Worm (Caenorhabditis elegans): ENCODE results near the gene ugt-22.

ugt-22 gene

ce11 chrIV:13679495-13679894, 40.4 kb downstream of the ugt-22 start:
- TF ChIP-seq nfya-1 (tag; optimal IDR thresholded peaks at IDR 0.05) (peak; percentile 77), npax-4 (tag; optimal IDR thresholded peaks at IDR 0.05) (no peak)

ce11 chrIV:13682733-13683132, 43.7 kb downstream of the ugt-22 start:
- no peak for TF ChIP-seq madf-2 (tag; optimal IDR thresholded peaks at IDR 0.05)
- TF ChIP-seq unc-55 (GFP tag; optimal IDR thresholded peaks at IDR 0.05) = peak; percentile 86
- no peak for TF ChIP-seq pros-1 (tag; optimal IDR thresholded peaks at IDR 0.05)
- TF ChIP-seq nfya-1 (tag; optimal IDR thresholded peaks at IDR 0.05) = no peak
- TF ChIP-seq unc-86 (tag; optimal IDR thresholded peaks at IDR 0.05) = no peak
- no peak for TF ChIP-seq ceh-14 (tag; optimal IDR thresholded peaks at IDR 0.05)
- no peak for TF ChIP-seq ceh-31 (tag; optimal IDR thresholded peaks at IDR 0.05)
- no peak for TF ChIP-seq K02D7.2 (tag; optimal IDR thresholded peaks at IDR 0.05)
- TF ChIP-seq nhr-232 (tag; optimal IDR thresholded peaks at IDR 0.05) = no peak
- no peak for TF ChIP-seq ttx-3 (tag; optimal IDR thresholded peaks at IDR 0.05)
- no peak for TF ChIP-seq ceh-24 (tag; optimal IDR thresholded peaks at IDR 0.05)
- no peak for TF ChIP-seq tbx-2 (tag; optimal IDR thresholded peaks at IDR 0.05)
- TF ChIP-seq hlh-15 (tag; optimal IDR thresholded peaks at IDR 0.05) = no peak
- TF ChIP-seq elt-2 (tag; optimal IDR thresholded peaks at IDR 0.05) = peak; percentile 52
- no peak for TF ChIP-seq fkh-6 (tag; optimal IDR thresholded peaks at IDR 0.05)
- TF ChIP-seq hlh-6 (tag; optimal IDR thresholded peaks at IDR 0.05) = no peak

ce11 chrIV:13684827-13685226, 45.8 kb downstream of the ugt-22 start:
- no peak for TF ChIP-seq syd-9 (tag; optimal IDR thresholded peaks at IDR 0.05)
- TF ChIP-seq gmeb-2 (tag; optimal IDR thresholded peaks at IDR 0.05) = no peak
- no peak for TF ChIP-seq lin-11 (tag; optimal IDR thresholded peaks at IDR 0.05)
- no peak for TF ChIP-seq hlh-13 (GFP tag; optimal IDR thresholded peaks at IDR 0.05)
- no peak for TF ChIP-seq unc-55 (GFP tag; optimal IDR thresholded peaks at IDR 0.05)
- TF ChIP-seq ztf-16 (tag; optimal IDR thresholded peaks at IDR 0.05) = no peak
- no peak for TF ChIP-seq unc-42 (tag; optimal IDR thresholded peaks at IDR 0.05)
- no peak for TF ChIP-seq mec-3 (tag; optimal IDR thresholded peaks at IDR 0.05; ENCODE audit: borderline replicate concordance)
- no peak for TF ChIP-seq C38D4.7 (GFP tag; optimal IDR thresholded peaks at IDR 0.05)
- TF ChIP-seq ttx-3 (tag; optimal IDR thresholded peaks at IDR 0.05) = no peak
- no peak for TF ChIP-seq unc-86 (tag; optimal IDR thresholded peaks at IDR 0.05)
- TF ChIP-seq zip-5 (tag; optimal IDR thresholded peaks at IDR 0.05) = no peak
- no peak for TF ChIP-seq nhr-232 (tag; optimal IDR thresholded peaks at IDR 0.05)

ce11 chrIV:13686965-13687425, 47.9 kb downstream of the ugt-22 start, which contains the start of gene nyn-1:
Gene nyn-1, minus strand, starts transcription at chrIV:13687015.
- no peak for TF ChIP-seq pros-1 (tag; optimal IDR thresholded peaks at IDR 0.05)
- no peak for TF ChIP-seq elt-2 (tag; optimal IDR thresholded peaks at IDR 0.05)
- TF ChIP-seq ttx-3 (tag; optimal IDR thresholded peaks at IDR 0.05) = no peak
- TF ChIP-seq hlh-6 (tag; optimal IDR thresholded peaks at IDR 0.05) = no peak
- TF ChIP-seq pag-3 (tag; optimal IDR thresholded peaks at IDR 0.05; ENCODE audit: borderline replicate concordance) = no peak
- no peak for TF ChIP-seq dmd-4 (tag; optimal IDR thresholded peaks at IDR 0.05; ENCODE audit: borderline replicate concordance)
- no peak for TF ChIP-seq unc-3 (GFP tag; conservative IDR thresholded peaks at IDR 0.05)
- TF ChIP-seq unc-3 (tag; optimal IDR thresholded peaks at IDR 0.05) = no peak
- no peak for TF ChIP-seq ceh-18 (tag; optimal IDR thresholded peaks at IDR 0.05)
- no peak for TF ChIP-seq ets-4 (tag; optimal IDR thresholded peaks at IDR 0.05)
- TF ChIP-seq unc-86 (tag; optimal IDR thresholded peaks at IDR 0.05) = no peak

- TF ChIP-seq elt-4 (tag; optimal IDR thresholded peaks at IDR 0.05) (no peak), ceh-9 (tag; optimal IDR thresholded peaks at IDR 0.05) (no peak), hlh-6 (tag; optimal IDR thresholded peaks at IDR 0.05) (no peak), ceh-6 (GFP tag; optimal IDR thresholded peaks at IDR 0.05) (no peak), ceh-48 (tag; optimal IDR thresholded peaks at IDR 0.05) (no peak), K09A11.1 (tag; optimal IDR thresholded peaks at IDR 0.05; ENCODE audit: insufficient read depth) (no peak), ttx-3 (tag; optimal IDR thresholded peaks at IDR 0.05) (no peak), pha-4 (tag; optimal IDR thresholded peaks at IDR 0.05) (no peak), nfya-1 (tag; optimal IDR thresholded peaks at IDR 0.05) (no peak), sox-2 (GFP tag; IDR thresholded peaks at IDR 0.05) (no peak), unc-3 (GFP tag; conservative IDR thresholded peaks at IDR 0.05) (no peak), unc-3 (tag; optimal IDR thresholded peaks at IDR 0.05) (no peak), odd-2 (tag; optimal IDR thresholded peaks at IDR 0.05) (no peak), ceh-18 (tag; optimal IDR thresholded peaks at IDR 0.05) (no peak)
These were observed 48.6 kb downstream of the ugt-22 start for ce11 chrIV:13687631-13688030.

All from whole organism, late embryonic.